Worm (Caenorhabditis elegans) whole organism, midembryonic: ENCODE data around the gene Y22D7AL.10.

Source experiments
- T22C8.4 ChIP-seq: fragments of 200-800 bp; sonication (Bioruptor generic); IDR thresholded peaks from 2 replicates; pipeline ENCODE4 v1.3.6; 2022; ENCODE audit warnings: missing genetic modification characterization, missing compliant biosample characterization
- cog-1 ChIP-seq: sonication (generic microtip); optimal IDR thresholded peaks from 2 replicates; lab custom pipeline; 2016; ENCODE audit warnings: missing genetic modification characterization, missing compliant biosample characterization
- flt-1 ChIP-seq: fragments of 200-800 bp; sonication (Bioruptor generic); IDR thresholded peaks from 2 replicates; pipeline ENCODE4 v1.3.6; 2022; ENCODE audit warnings: missing genetic modification characterization, missing compliant biosample characterization
- klf-2 ChIP-seq: fragments of 200-800 bp; sonication (Bioruptor generic); conservative IDR thresholded peaks from 2 replicates; pipeline ENCODE4 v1.3.6; 2022; ENCODE audit warnings: missing genetic modification reagents, missing genetic modification characterization, missing compliant biosample characterization
- med-1 ChIP-seq: sonication (generic microtip); optimal IDR thresholded peaks from 2 replicates; lab custom pipeline; 2017; ENCODE audit warnings: missing genetic modification characterization, mild to moderate bottlenecking, missing compliant biosample characterization, antibody characterized with exemption, missing genetic modification reagents; ENCODE audit not compliant: insufficient read depth
- ref-1 ChIP-seq: fragments of 200-800 bp; sonication (Bioruptor generic); conservative IDR thresholded peaks from 2 replicates; pipeline ENCODE4 v1.3.6; 2022; ENCODE audit warnings: missing genetic modification reagents, missing genetic modification characterization, missing compliant biosample characterization
- tab-1 ChIP-seq: fragments of 200-800 bp; sonication (Bioruptor generic); IDR thresholded peaks from 2 replicates; pipeline ENCODE4 v1.3.6; 2022; ENCODE audit warnings: missing genetic modification characterization, missing compliant biosample characterization
- ztf-23 ChIP-seq: fragments of 200-800 bp; sonication (Bioruptor generic); IDR thresholded peaks from 2 replicates; pipeline ENCODE4 v1.3.6; 2022; ENCODE audit warnings: missing genetic modification reagents, missing genetic modification characterization, missing compliant biosample characterization
- ztf-29 ChIP-seq: fragments of 200-800 bp; sonication (Bioruptor generic); IDR thresholded peaks from 2 replicates; pipeline ENCODE4 v1.3.6; 2022; ENCODE audit warnings: missing genetic modification reagents, missing genetic modification characterization, missing compliant biosample characterization

The Y22D7AL.10 gene

ce11 chrIII:1618915-1619314 lies at the start of gene Y22D7AL.10:
Gene Y22D7AL.10, minus strand, starts transcription at chrIII:1618929.
- TF ChIP-seq cog-1 (peak; percentile 90), T22C8.4 (peak; percentile 61), ztf-23 (GFP tag; lab: Robert Waterston, UW) (peak; percentile 89), med-1 (GFP tag; lab: Kevin White, UChicago) (peak; percentile 90), klf-2 (GFP tag; lab: Robert Waterston, UW) (peak; percentile 83), tab-1 (peak; percentile 90), ref-1 (GFP tag; lab: Robert Waterston, UW) (no peak), ztf-29 (peak; percentile 72), flt-1 (GFP tag; lab: Robert Waterston, UW) (peak; percentile 93)

- TF ChIP-seq flt-1 (GFP tag; lab: Robert Waterston, UW) (no peak), ztf-23 (GFP tag; lab: Robert Waterston, UW) (no peak), med-1 (GFP tag; lab: Kevin White, UChicago) (no peak), tab-1 (no peak), klf-2 (GFP tag; lab: Robert Waterston, UW) (no peak), cog-1 (no peak), ref-1 (GFP tag; lab: Robert Waterston, UW) (no peak), T22C8.4 (no peak), ztf-29 (no peak)
Measured at ce11 chrIII:1668519-1668918, 49.8 kb upstream of the Y22D7AL.10 start, which contains the start of gene glb-30. Gene glb-30, minus strand, starts transcription at chrIII:1668619.

ce11 chrIII:1666893-1667292 lies 48.2 kb upstream of the Y22D7AL.10 start:
- TF ChIP-seq T22C8.4 (peak; percentile 72), ref-1 (GFP tag; lab: Robert Waterston, UW) (no peak)

- no peak for TF ChIP-seq med-1 (GFP tag; lab: Kevin White, UChicago)
- TF ChIP-seq ref-1 (GFP tag; lab: Robert Waterston, UW): no peak
- no peak for TF ChIP-seq klf-2 (GFP tag; lab: Robert Waterston, UW)
- TF ChIP-seq cog-1: no peak
- TF ChIP-seq T22C8.4: 0 out of 2 replicates have a peak, but pooled peaks have one; percentile 7
- no peak for TF ChIP-seq ztf-23 (GFP tag; lab: Robert Waterston, UW)
Measured at ce11 chrIII:1665799-1666308, 47.1 kb upstream of the Y22D7AL.10 start, which contains the start of gene Y22D7AR.3. Gene Y22D7AR.3, minus strand, starts transcription at chrIII:1665849.

- TF ChIP-seq T22C8.4 (peak; percentile 64; the same call in 1 of the 2 replicates), ref-1 (GFP tag; lab: Robert Waterston, UW) (no peak)
Measured at ce11 chrIII:1665373-1665772, 46.6 kb upstream of the Y22D7AL.10 start.

ce11 chrIII:1664761-1665266 lies 46.1 kb upstream of the Y22D7AL.10 start, which contains the start of gene Y22D7AL.16:
Gene Y22D7AL.16, minus strand, starts transcription at chrIII:1665216.
- TF ChIP-seq ztf-23 (GFP tag; lab: Robert Waterston, UW): no peak
- TF ChIP-seq ref-1 (GFP tag; lab: Robert Waterston, UW): no peak
- no peak for TF ChIP-seq klf-2 (GFP tag; lab: Robert Waterston, UW)
- TF ChIP-seq med-1 (GFP tag; lab: Kevin White, UChicago): no peak
- TF ChIP-seq ztf-29: no peak
- TF ChIP-seq T22C8.4: no peak
- no peak for TF ChIP-seq tab-1
- no peak for TF ChIP-seq cog-1
- no peak for TF ChIP-seq flt-1 (GFP tag; lab: Robert Waterston, UW)

ce11 chrIII:1663056-1663455 lies 44.3 kb upstream of the Y22D7AL.10 start:
- no peak for TF ChIP-seq cog-1
- peak; percentile 67 for TF ChIP-seq T22C8.4

- TF ChIP-seq ztf-29 (no peak), klf-2 (GFP tag; lab: Robert Waterston, UW) (no peak), tab-1 (no peak), cog-1 (no peak), flt-1 (GFP tag; lab: Robert Waterston, UW) (no peak), med-1 (GFP tag; lab: Kevin White, UChicago) (no peak), ref-1 (GFP tag; lab: Robert Waterston, UW) (no peak), ztf-23 (GFP tag; lab: Robert Waterston, UW) (no peak), T22C8.4 (no peak)
Measured at ce11 chrIII:1662405-1662804, 43.7 kb upstream of the Y22D7AL.10 start.

ce11 chrIII:1661031-1661430 lies 42.3 kb upstream of the Y22D7AL.10 start:
- no peak for TF ChIP-seq klf-2 (GFP tag; lab: Robert Waterston, UW)
- TF ChIP-seq ref-1 (GFP tag; lab: Robert Waterston, UW): no peak
- TF ChIP-seq ztf-23 (GFP tag; lab: Robert Waterston, UW): no peak
- TF ChIP-seq cog-1: no peak

- TF ChIP-seq T22C8.4 (no peak), ztf-29 (no peak), ref-1 (GFP tag; lab: Robert Waterston, UW) (no peak), cog-1 (no peak), tab-1 (no peak), klf-2 (GFP tag; lab: Robert Waterston, UW) (no peak)
Measured at ce11 chrIII:1659763-1660162, 41.0 kb upstream of the Y22D7AL.10 start, which contains the start of gene Y22D7AL.15. Gene Y22D7AL.15, minus strand, starts transcription at chrIII:1659863.

- TF ChIP-seq T22C8.4 (0 out of 2 replicates have a peak, but pooled peaks have one; percentile 33), flt-1 (GFP tag; lab: Robert Waterston, UW) (no peak)
Measured at ce11 chrIII:1657380-1657779, 38.7 kb upstream of the Y22D7AL.10 start, which contains the start of gene cht-4. Gene cht-4, minus strand, starts transcription at chrIII:1657480.
